Worm (Caenorhabditis elegans) whole organism, young adult: ENCODE measurements around the gene M03F8.1.
A peak's percentile ranks its signal among the peaks of the same experiment; 100 is the strongest.

ENCODE experiments used
- B0261.1 ChIP-seq: sonication (generic microtip); optimal IDR thresholded peaks from 2 replicates; lab custom pipeline; 2016; ENCODE audit warnings: mild to moderate bottlenecking, missing genetic modification characterization, moderate library complexity, missing compliant biosample characterization
- F23B12.7 ChIP-seq: sonication (generic microtip); optimal IDR thresholded peaks from 2 replicates; lab custom pipeline; 2017; ENCODE audit warnings: missing genetic modification characterization, mild to moderate bottlenecking, missing compliant biosample characterization, antibody characterized with exemption, moderate library complexity; ENCODE audit not compliant: insufficient read depth
- F52B5.7 ChIP-seq: sonication (generic microtip); optimal IDR thresholded peaks from 2 replicates; lab custom pipeline; 2016; ENCODE audit warnings: mild to moderate bottlenecking, missing genetic modification characterization, missing compliant biosample characterization
- F57C9.4 ChIP-seq: sonication (generic microtip); optimal IDR thresholded peaks from 2 replicates; lab custom pipeline; 2017; ENCODE audit warnings: mild to moderate bottlenecking, missing genetic modification characterization, missing compliant biosample characterization
- K12H6.12 ChIP-seq: fragments of 200-800 bp; sonication (Bioruptor generic); optimal IDR thresholded peaks from 2 replicates; lab custom pipeline; 2018; ENCODE audit warnings: mild to moderate bottlenecking, missing genetic modification characterization, missing compliant biosample characterization
- Y53F4B.3 ChIP-seq: fragments of 200-800 bp; sonication (Bioruptor generic); IDR thresholded peaks from 2 replicates; pipeline ENCODE4 v1.3.6; 2022; ENCODE audit warnings: missing genetic modification reagents, missing genetic modification characterization, missing compliant biosample characterization
- Y67H2A.10 ChIP-seq: fragments of 200-800 bp; sonication (Bioruptor generic); conservative IDR thresholded peaks from 2 replicates; pipeline ENCODE4 v1.3.6; 2022; ENCODE audit warnings: missing genetic modification reagents, missing genetic modification characterization, missing compliant biosample characterization
- Y79H2A.3 ChIP-seq: fragments of 200-800 bp; sonication (Bioruptor generic); conservative IDR thresholded peaks from 2 replicates; pipeline ENCODE4 v1.3.6; 2022; ENCODE audit warnings: missing genetic modification reagents, missing genetic modification characterization, missing compliant biosample characterization
- Y95B8A.8 ChIP-seq: fragments of 200-800 bp; sonication (Bioruptor generic); IDR thresholded peaks from 2 replicates; pipeline ENCODE4 v1.3.6; 2022; ENCODE audit warnings: missing genetic modification reagents, missing genetic modification characterization, missing compliant biosample characterization
- ama-1 ChIP-seq, 3 experiments: fragments of 150-350 bp in 1 of 3; sonication (generic microtip) in 2 of 3; optimal IDR thresholded peaks; 2 replicates each; lab custom pipeline; 2014 to 2018; ENCODE audit warnings: missing biosample characterization in 2 of 3, missing genetic modification characterization in 2 of 3, missing genetic modification reagents in 2 of 3
- aptf-3 ChIP-seq: fragments of 200-800 bp; sonication (Bioruptor generic); IDR thresholded peaks from 2 replicates; pipeline ENCODE4 v1.3.6; 2022; ENCODE audit warnings: missing genetic modification characterization, missing compliant biosample characterization
- attf-3 ChIP-seq: fragments of 200-800 bp; sonication (Bioruptor generic); conservative IDR thresholded peaks from 2 replicates; pipeline ENCODE4 v1.3.6; 2022; ENCODE audit warnings: missing genetic modification reagents, missing genetic modification characterization, missing compliant biosample characterization
- bed-2 ChIP-seq: fragments of 200-800 bp; sonication (Bioruptor generic); IDR thresholded peaks from 2 replicates; pipeline ENCODE4 v1.3.6; 2022; ENCODE audit warnings: missing genetic modification reagents, missing genetic modification characterization, missing compliant biosample characterization
- cebp-2 ChIP-seq: fragments of 200-800 bp; sonication (Bioruptor generic); IDR thresholded peaks from 2 replicates; pipeline ENCODE4 v1.3.6; 2022; ENCODE audit warnings: missing genetic modification characterization, missing compliant biosample characterization
- ceh-27 ChIP-seq: fragments of 200-800 bp; sonication (Bioruptor generic); optimal IDR thresholded peaks from 2 replicates; lab custom pipeline; 2018; ENCODE audit warnings: mild to moderate bottlenecking, missing genetic modification characterization, moderate library complexity, missing compliant biosample characterization
- ceh-91 ChIP-seq: fragments of 200-800 bp; sonication (Bioruptor generic); IDR thresholded peaks from 2 replicates; pipeline ENCODE4 v1.3.6; 2022; ENCODE audit warnings: missing genetic modification reagents, missing genetic modification characterization, missing compliant biosample characterization
- chd-7 ChIP-seq: sonication (generic microtip); optimal IDR thresholded peaks from 2 replicates; lab custom pipeline; 2016; ENCODE audit warnings: mild to moderate bottlenecking, missing genetic modification characterization, moderate library complexity, missing compliant biosample characterization
- dpff-1 ChIP-seq: sonication (generic microtip); optimal IDR thresholded peaks from 2 replicates; lab custom pipeline; 2017; ENCODE audit warnings: mild to moderate bottlenecking, missing genetic modification characterization, missing compliant biosample characterization
- dpl-1 ChIP-seq: fragments of 150-350 bp; optimal IDR thresholded peaks from 2 replicates; lab custom pipeline; 2014; ENCODE audit warnings: missing biosample characterization, missing genetic modification reagents, missing genetic modification characterization
- egl-18 ChIP-seq: fragments of 200-800 bp; sonication (Bioruptor generic); IDR thresholded peaks from 2 replicates; pipeline ENCODE4 v1.3.6; 2022; ENCODE audit warnings: missing genetic modification reagents, missing genetic modification characterization, missing compliant biosample characterization
- egl-44 ChIP-seq: fragments of 200-800 bp; sonication (Bioruptor generic); IDR thresholded peaks from 2 replicates; pipeline ENCODE4 v1.3.6; 2022; ENCODE audit warnings: missing genetic modification reagents, missing genetic modification characterization, missing compliant biosample characterization
- ekl-4 ChIP-seq: fragments of 200-800 bp; sonication (Bioruptor generic); IDR thresholded peaks from 2 replicates; pipeline ENCODE4 v1.3.6; 2022; ENCODE audit warnings: missing genetic modification reagents, missing genetic modification characterization, missing compliant biosample characterization
- ets-4 ChIP-seq: fragments of 200-800 bp; sonication (Bioruptor generic); optimal IDR thresholded peaks from 2 replicates; lab custom pipeline; 2018; ENCODE audit warnings: mild to moderate bottlenecking, missing genetic modification characterization, missing compliant biosample characterization
- hmg-1.2 ChIP-seq: fragments of 200-800 bp; sonication (Bioruptor generic); IDR thresholded peaks from 2 replicates; pipeline ENCODE4 v1.3.6; 2022; ENCODE audit warnings: missing genetic modification reagents, missing genetic modification characterization, missing compliant biosample characterization
- lin-54 ChIP-seq: fragments of 200-800 bp; sonication (Bioruptor generic); optimal IDR thresholded peaks from 2 replicates; lab custom pipeline; 2018; ENCODE audit warnings: mild to moderate bottlenecking, missing genetic modification characterization, missing compliant biosample characterization
- madf-3 ChIP-seq: fragments of 200-800 bp; sonication (Bioruptor generic); IDR thresholded peaks from 2 replicates; pipeline ENCODE4 v1.3.6; 2022; ENCODE audit warnings: missing genetic modification reagents, missing genetic modification characterization, missing compliant biosample characterization
- madf-6 ChIP-seq: fragments of 200-800 bp; sonication (Bioruptor generic); IDR thresholded peaks from 2 replicates; pipeline ENCODE4 v1.3.6; 2022; ENCODE audit warnings: missing genetic modification reagents, missing genetic modification characterization, missing compliant biosample characterization
- nfya-1 ChIP-seq: sonication (generic microtip); optimal IDR thresholded peaks from 2 replicates; lab custom pipeline; 2017; ENCODE audit warnings: antibody characterized with exemption, missing compliant biosample characterization, missing genetic modification characterization, borderline replicate concordance; ENCODE audit not compliant: insufficient read depth
- nhr-179 ChIP-seq: sonication (generic microtip); optimal IDR thresholded peaks from 2 replicates; lab custom pipeline; 2016; ENCODE audit warnings: mild to moderate bottlenecking, missing genetic modification characterization, missing compliant biosample characterization
- nhr-80 ChIP-seq: sonication (generic microtip); optimal IDR thresholded peaks from 2 replicates; lab custom pipeline; 2016; ENCODE audit warnings: missing genetic modification characterization, missing compliant biosample characterization
- pbrm-1 ChIP-seq: fragments of 200-800 bp; sonication (Bioruptor generic); IDR thresholded peaks from 2 replicates; pipeline ENCODE4 v1.3.6; 2022; ENCODE audit warnings: missing genetic modification reagents, missing genetic modification characterization, missing compliant biosample characterization
- pha-4 ChIP-seq: fragments of 150-350 bp; sonication (generic microtip); optimal IDR thresholded peaks from 2 replicates; lab custom pipeline; 2014; ENCODE audit warnings: missing biosample characterization, missing genetic modification reagents, missing genetic modification characterization
- rcor-1 ChIP-seq: fragments of 200-800 bp; sonication (Bioruptor generic); IDR thresholded peaks from 2 replicates; pipeline ENCODE4 v1.3.6; 2022; ENCODE audit warnings: missing genetic modification reagents, missing genetic modification characterization, missing compliant biosample characterization
- rpc-1 ChIP-seq, 2 experiments: fragments of 150-350 bp in 1 of 2; sonication (generic microtip) in 1 of 2; optimal IDR thresholded peaks; 2 replicates each; lab custom pipeline; 2014 to 2018; ENCODE audit warnings: missing biosample characterization in 1 of 2, missing genetic modification characterization in 1 of 2, missing genetic modification reagents in 1 of 2, missing genotype in 1 of 2
- snpc-1.1 ChIP-seq: sonication (generic microtip); optimal IDR thresholded peaks from 2 replicates; lab custom pipeline; 2017; ENCODE audit warnings: missing genetic modification characterization, mild to moderate bottlenecking, missing compliant biosample characterization, antibody characterized with exemption, moderate library complexity, missing genotype, missing genetic modification reagents; ENCODE audit not compliant: insufficient read depth
- snpc-1.3 ChIP-seq: sonication (generic microtip); optimal IDR thresholded peaks from 2 replicates; lab custom pipeline; 2017; ENCODE audit warnings: missing genetic modification characterization, mild to moderate bottlenecking, missing compliant biosample characterization, antibody characterized with exemption, moderate library complexity, missing genotype, missing genetic modification reagents; ENCODE audit not compliant: insufficient read depth
- snpc-3.4 ChIP-seq: sonication (generic microtip); optimal IDR thresholded peaks from 2 replicates; lab custom pipeline; 2017; ENCODE audit warnings: missing genetic modification characterization, mild to moderate bottlenecking, missing compliant biosample characterization, antibody characterized with exemption, moderate library complexity, missing genotype, missing genetic modification reagents
- snpc-4 ChIP-seq, 5 experiments: fragments of 150-350 bp in 1 of 5; sonication (generic microtip) in 4 of 5; optimal IDR thresholded peaks; 2 replicates each; lab custom pipeline; 2014 to 2018; ENCODE audit warnings: missing genetic modification characterization in 5 of 5, missing biosample characterization in 3 of 5, antibody characterized with exemption in 2 of 5, mild to moderate bottlenecking in 2 of 5, missing compliant biosample characterization in 2 of 5, missing genotype in 2 of 5, moderate library complexity in 2 of 5, missing genetic modification reagents in 1 of 5
- sptf-2 ChIP-seq: fragments of 200-800 bp; sonication (Bioruptor generic); optimal IDR thresholded peaks from 2 replicates; lab custom pipeline; 2018; ENCODE audit warnings: mild to moderate bottlenecking, missing genetic modification characterization, missing compliant biosample characterization
- tlf-1 ChIP-seq: fragments of 200-800 bp; sonication (Bioruptor generic); optimal IDR thresholded peaks from 2 replicates; lab custom pipeline; 2018; ENCODE audit warnings: mild to moderate bottlenecking, missing genetic modification characterization, missing compliant biosample characterization
- unc-130 ChIP-seq: sonication (generic microtip); optimal IDR thresholded peaks from 2 replicates; lab custom pipeline; 2016; ENCODE audit warnings: missing genetic modification reagents, missing genetic modification characterization, missing compliant biosample characterization
- xnd-1 ChIP-seq: sonication (generic microtip); optimal IDR thresholded peaks from 2 replicates; lab custom pipeline; 2016; ENCODE audit warnings: missing genotype, missing genetic modification reagents, missing genetic modification characterization, missing compliant biosample characterization
- ztf-22 ChIP-seq: fragments of 200-800 bp; sonication (Bioruptor generic); optimal IDR thresholded peaks from 2 replicates; lab custom pipeline; 2018; ENCODE audit warnings: mild to moderate bottlenecking, missing genetic modification characterization, moderate library complexity, missing compliant biosample characterization

The M03F8.1 gene

ce11 chrV:5991490-5992069, 40.3 kb downstream of the M03F8.1 start (continued):
- no peak for TF ChIP-seq pbrm-1 (GFP tag; lab: Robert Waterston, UW)
- no peak for TF ChIP-seq aptf-3
- TF ChIP-seq nhr-80 (tag; lab: Kevin White, UChicago), result peak; percentile 87
- TF ChIP-seq ztf-22, result no peak
- no peak for TF ChIP-seq pha-4 (tag; lab: Kevin White, UChicago)
- no peak for TF ChIP-seq unc-130 (GFP tag; lab: Kevin White, UChicago)
- TF ChIP-seq ekl-4 (GFP tag; lab: Robert Waterston, UW), result no peak
- peak; percentile 27 for TF ChIP-seq ceh-27
- TF ChIP-seq bed-2, result no peak
- TF ChIP-seq ama-1 (optimal IDR thresholded peaks at IDR 0.05; lab: Kevin White, UChicago), result no peak
- no peak for TF ChIP-seq ama-1 (GFP tag; optimal IDR thresholded peaks at IDR 0.05; lab: Kevin White, UChicago)
- TF ChIP-seq K12H6.12, result peak; percentile 22
- TF ChIP-seq egl-44 (GFP tag; lab: Robert Waterston, UW), result no peak
- no peak for TF ChIP-seq B0261.1 (tag; lab: Kevin White, UChicago)
- no peak for TF ChIP-seq F57C9.4 (tag; lab: Kevin White, UChicago)
- TF ChIP-seq F52B5.7 (tag; lab: Kevin White, UChicago), result no peak
- TF ChIP-seq dpff-1 (tag; lab: Kevin White, UChicago), result no peak
- no peak for TF ChIP-seq chd-7 (tag; lab: Kevin White, UChicago)
- TF ChIP-seq, all 124 proteins: peak for 10

ce11 chrV:5995598-5995997, 44.4 kb downstream of the M03F8.1 start:
- TF ChIP-seq nhr-179 (tag; lab: Kevin White, UChicago), result no peak
- TF ChIP-seq madf-6 (GFP tag; lab: Robert Waterston, UW), result no peak
- TF ChIP-seq Y53F4B.3 (GFP tag; lab: Robert Waterston, UW), result no peak
- no peak for TF ChIP-seq Y67H2A.10 (GFP tag; lab: Robert Waterston, UW)
- TF ChIP-seq nfya-1 (tag; lab: Kevin White, UChicago), result no peak
- TF ChIP-seq hmg-1.2 (GFP tag; lab: Robert Waterston, UW), result no peak
- no peak for TF ChIP-seq ekl-4 (GFP tag; lab: Robert Waterston, UW)
- no peak for TF ChIP-seq egl-18 (GFP tag; lab: Robert Waterston, UW)
- no peak for TF ChIP-seq snpc-1.1 (tag; lab: Kevin White, UChicago)
- no peak for TF ChIP-seq cebp-2 (GFP tag; lab: Robert Waterston, UW)
- no peak for TF ChIP-seq pha-4 (tag; lab: Kevin White, UChicago)

- TF ChIP-seq ekl-4 (GFP tag; lab: Robert Waterston, UW), result peak; percentile 53; the same call in 1 of the 2 replicates
- no peak for TF ChIP-seq sptf-2
- TF ChIP-seq dpl-1, result peak; percentile 78
- peak; percentile 66; the same call in 1 of the 2 replicates for TF ChIP-seq madf-3
- no peak for TF ChIP-seq rpc-1 (optimal IDR thresholded peaks at IDR 0.05; lab: Kevin White, UChicago)
- TF ChIP-seq rpc-1 (tag; optimal IDR thresholded peaks at IDR 0.05; lab: Kevin White, UChicago), result no peak
- TF ChIP-seq snpc-3.4 (tag; lab: Kevin White, UChicago), result peak; percentile 61
- 0 out of 2 replicates have a peak, but pooled peaks have one; percentile 17 for TF ChIP-seq attf-3 (GFP tag; lab: Robert Waterston, UW)
- peak; percentile 85 for TF ChIP-seq ceh-91 (GFP tag; lab: Robert Waterston, UW)
- TF ChIP-seq xnd-1 (tag; lab: Kevin White, UChicago), result peak; percentile 96
- TF ChIP-seq Y79H2A.3 (GFP tag; lab: Robert Waterston, UW), result 0 out of 2 replicates have a peak, but pooled peaks have one; percentile 20
- peak; percentile 56 for TF ChIP-seq F23B12.7 (tag; lab: Kevin White, UChicago)
- TF ChIP-seq snpc-1.3 (tag; lab: Kevin White, UChicago), result peak; percentile 5
- TF ChIP-seq Y95B8A.8 (GFP tag; lab: Robert Waterston, UW), result peak; percentile 73; the same call in 1 of the 2 replicates
- peak; percentile 68 for TF ChIP-seq lin-54 (GFP tag; lab: Kevin White, UChicago)
- peak; percentile 75; the same call in 1 of the 2 replicates for TF ChIP-seq rcor-1 (GFP tag; lab: Robert Waterston, UW)
- TF ChIP-seq madf-6 (GFP tag; lab: Robert Waterston, UW), result peak; percentile 98
- TF ChIP-seq snpc-4 (GFP tag; optimal IDR thresholded peaks at IDR 0.05; lab: Kevin White, UChicago), result no peak
- peak in 1 of 4 experiments; percentile 20 for TF ChIP-seq snpc-4 (tag; optimal IDR thresholded peaks at IDR 0.05; lab: Kevin White, UChicago)
- TF ChIP-seq ets-4 (GFP tag; lab: Kevin White, UChicago), result no peak
- peak; percentile 7 for TF ChIP-seq tlf-1 (GFP tag; lab: Kevin White, UChicago)
Measured at ce11 chrV:5996114-5996513, 44.9 kb downstream of the M03F8.1 start, which contains the start of gene cpg-4. Gene cpg-4, plus strand, starts transcription at chrV:5996416.
